Worm (Caenorhabditis elegans): ENCODE results near the gene edg-1.
"Not testable (repeated sequence)": the region's sequence is repeated elsewhere in the genome, so short reads cannot be mapped to it uniquely, and the experiment has no call there.

DNA sequence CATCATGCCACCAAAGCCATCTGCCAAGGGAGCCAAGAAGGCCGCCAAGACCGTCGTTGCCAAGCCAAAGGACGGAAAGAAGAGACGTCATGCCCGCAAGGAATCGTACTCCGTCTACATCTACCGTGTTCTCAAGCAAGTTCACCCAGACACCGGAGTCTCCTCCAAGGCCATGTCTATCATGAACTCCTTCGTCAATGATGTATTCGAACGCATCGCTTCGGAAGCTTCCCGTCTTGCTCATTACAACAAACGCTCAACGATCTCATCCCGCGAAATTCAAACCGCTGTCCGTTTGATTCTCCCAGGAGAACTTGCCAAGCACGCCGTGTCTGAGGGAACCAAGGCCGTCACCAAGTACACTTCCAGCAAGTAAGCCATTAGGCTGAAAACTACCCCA lies 4.1 kb downstream of the edg-1 start, which contains the start of gene his-48:
- not testable (repeated sequence) for TF ChIP-seq lin-15B, nhr-76, ztf-11, nhr-77, jun-1, fos-1, skn-1, pqm-1, unc-39, eor-1 (tag; optimal IDR thresholded peaks at IDR 0.05)

Data from whole organism, L3 larva.